Fruit fly (Drosophila melanogaster): ENCODE results near the gene D19A.

Gene D19A

dm6 chr3L:6181776-6182175 is 7.1 kb downstream of the D19A start, which contains the start of gene CG10274 (continued):
- TF ChIP-seq ERR (GFP tag; optimal IDR thresholded peaks at IDR 0.05), result no peak
- TF ChIP-seq ac (GFP tag; optimal IDR thresholded peaks at IDR 0.05), result no peak
- no peak for TF ChIP-seq seq (GFP tag; IDR thresholded peaks at IDR 0.05)
- no peak for TF ChIP-seq fd64A (GFP tag; optimal IDR thresholded peaks at IDR 0.05)
- TF ChIP-seq D19A (tag; optimal IDR thresholded peaks at IDR 0.05), result no peak
- no peak for TF ChIP-seq cg (GFP tag; optimal IDR thresholded peaks at IDR 0.05)
- TF ChIP-seq CG11696 (GFP tag; IDR thresholded peaks at IDR 0.05), result no peak
- no peak for TF ChIP-seq bbx (GFP tag; IDR thresholded peaks at IDR 0.05; ENCODE audit: partially characterized antibody)
- TF ChIP-seq CG9797 (GFP tag; optimal IDR thresholded peaks at IDR 0.05), result peak; percentile 24
- TF ChIP-seq CG6683 (GFP tag; optimal IDR thresholded peaks at IDR 0.05), result peak; percentile 39
- TF ChIP-seq CG12391 (tag; optimal IDR thresholded peaks at IDR 0.05), result peak; percentile 89
- TF ChIP-seq Nf-YA (GFP tag; IDR thresholded peaks at IDR 0.05), result no peak
- peak; percentile 84 for TF ChIP-seq CG4617 (GFP tag; optimal IDR thresholded peaks at IDR 0.05; ENCODE audit: borderline replicate concordance)
- TF ChIP-seq eve (GFP tag; optimal IDR thresholded peaks at IDR 0.05), result no peak
- TF ChIP-seq Meics (GFP tag; optimal IDR thresholded peaks at IDR 0.05), result no peak
- TF ChIP-seq Opbp (GFP tag; IDR thresholded peaks at IDR 0.05; ENCODE audit: partially characterized antibody), result no peak
- no peak for TF ChIP-seq CG1832 (GFP tag; optimal IDR thresholded peaks at IDR 0.05)
- TF ChIP-seq CG43689 (GFP tag; IDR thresholded peaks at IDR 0.05), result no peak
- no peak for TF ChIP-seq CG14965 (GFP tag; optimal IDR thresholded peaks at IDR 0.05; ENCODE audit: borderline replicate concordance)
- TF ChIP-seq dmrt99B (tag; optimal IDR thresholded peaks at IDR 0.05), result no peak
- no peak for TF ChIP-seq CG12769 (tag; optimal IDR thresholded peaks at IDR 0.05)
- TF ChIP-seq HmgZ (tag; optimal IDR thresholded peaks at IDR 0.05), result peak; percentile 90
- no peak for TF ChIP-seq NK7.1 (GFP tag; optimal IDR thresholded peaks at IDR 0.05)
- no peak for TF ChIP-seq CG3281 (GFP tag; optimal IDR thresholded peaks at IDR 0.05)
- no peak for TF ChIP-seq CG8478 (optimal IDR thresholded peaks at IDR 0.05)
- no peak for TF ChIP-seq Deaf1 (tag; optimal IDR thresholded peaks at IDR 0.05)
- TF ChIP-seq ind (GFP tag; optimal IDR thresholded peaks at IDR 0.05), result peak; percentile 83
- peak; percentile 79 for TF ChIP-seq HLH54F (GFP tag; optimal IDR thresholded peaks at IDR 0.05)
- TF ChIP-seq chm (GFP tag; IDR thresholded peaks at IDR 0.05), result no peak
- peak; percentile 90 for TF ChIP-seq CoRest (tag; optimal IDR thresholded peaks at IDR 0.05)
- no peak for TF ChIP-seq wek (GFP tag; optimal IDR thresholded peaks at IDR 0.05)
- TF ChIP-seq dmrt11E (tag; optimal IDR thresholded peaks at IDR 0.05), result peak; percentile 77
- TF ChIP-seq CG13296 (GFP tag; optimal IDR thresholded peaks at IDR 0.05), result no peak
- no peak for TF ChIP-seq Trl (optimal IDR thresholded peaks at IDR 0.05)
- TF ChIP-seq Trl (GFP tag; optimal IDR thresholded peaks at IDR 0.05), result peak; percentile 71
- peak; percentile 91 for TF ChIP-seq nmo (GFP tag; optimal IDR thresholded peaks at IDR 0.05)
- no peak for TF ChIP-seq Dip2 (GFP tag; IDR thresholded peaks at IDR 0.05)
- TF ChIP-seq Tbp (GFP tag; optimal IDR thresholded peaks at IDR 0.05), result peak; percentile 56
- peak; percentile 91 for TF ChIP-seq CG2120 (GFP tag; optimal IDR thresholded peaks at IDR 0.05)
- TF ChIP-seq zen (tag; optimal IDR thresholded peaks at IDR 0.05), result peak; percentile 81
- TF ChIP-seq CG12744 (GFP tag; optimal IDR thresholded peaks at IDR 0.05), result peak; percentile 48
- no peak for TF ChIP-seq schlank (tag; optimal IDR thresholded peaks at IDR 0.05)
- no peak for TF ChIP-seq CG8359 (GFP tag; optimal IDR thresholded peaks at IDR 0.05; ENCODE audit: borderline replicate concordance)
- no peak for TF ChIP-seq hth (optimal IDR thresholded peaks at IDR 0.05)
- peak; percentile 63 for TF ChIP-seq E2f1 (GFP tag; IDR thresholded peaks at IDR 0.05)
- no peak for TF ChIP-seq aop (GFP tag; IDR thresholded peaks at IDR 0.05)
- peak; percentile 65 for TF ChIP-seq Ets97D (GFP tag; optimal IDR thresholded peaks at IDR 0.05)
- TF ChIP-seq Dip3 (GFP tag; optimal IDR thresholded peaks at IDR 0.05), result peak; percentile 78
- no peak for TF ChIP-seq usp (GFP tag; optimal IDR thresholded peaks at IDR 0.05)
- no peak for TF ChIP-seq hb (GFP tag; IDR thresholded peaks at IDR 0.05; ENCODE audit: partially characterized antibody)
- TF ChIP-seq CG7786 (GFP tag; optimal IDR thresholded peaks at IDR 0.05), result peak; percentile 71
- TF ChIP-seq crc (GFP tag; optimal IDR thresholded peaks at IDR 0.05), result peak; percentile 44
